Fruit fly (Drosophila melanogaster) whole organism, embryonic: ENCODE data around the gene CG4537.

Source experiments
- Aef1 ChIP-seq: fragments of 200-800 bp; sonication (Bioruptor generic); IDR thresholded peaks from 3 replicates; pipeline ENCODE4 v1.3.6; 2022; ENCODE audit warnings: missing biosample characterization, missing genetic modification characterization
- Atf3 ChIP-seq: fragments of 200-800 bp; sonication (Bioruptor generic); optimal IDR thresholded peaks from 3 replicates; lab custom pipeline; 2016; ENCODE audit warnings: missing biosample characterization, missing genetic modification characterization
- Awh ChIP-seq: fragments of 200-800 bp; sonication (Bioruptor generic); IDR thresholded peaks from 2 replicates; pipeline ENCODE4, ENCODE4 v1.3.6; 2022; ENCODE audit warnings: missing biosample characterization, missing genetic modification characterization
- Bteb2 ChIP-seq: fragments of 200-800 bp; sonication (Bioruptor generic); optimal IDR thresholded peaks from 2 replicates; lab custom pipeline; 2016; ENCODE audit warnings: missing biosample characterization, missing genetic modification characterization
- CG10147 ChIP-seq: fragments of 200-800 bp; sonication (Bioruptor generic); optimal IDR thresholded peaks from 2 replicates; lab custom pipeline; 2019; ENCODE audit warnings: missing biosample characterization, mild to moderate bottlenecking, missing genetic modification characterization, moderate library complexity
- CG10979 ChIP-seq: fragments of 200-800 bp; sonication (Bioruptor generic); optimal IDR thresholded peaks from 2 replicates; lab custom pipeline; 2018; ENCODE audit warnings: missing biosample characterization, mild to moderate bottlenecking, missing genetic modification characterization, moderate library complexity
- CG11093 ChIP-seq: fragments of 200-800 bp; sonication (Bioruptor generic); IDR thresholded peaks from 3 replicates; pipeline ENCODE4 v1.3.6; 2022; ENCODE audit warnings: missing biosample characterization, missing genetic modification characterization
- CG13287 ChIP-seq: fragments of 200-800 bp; sonication (Bioruptor generic); IDR thresholded peaks from 2 replicates; pipeline ENCODE4 v1.3.6; 2022; ENCODE audit warnings: missing biosample characterization, missing genetic modification characterization; ENCODE audit not compliant: partially characterized antibody
- CG13424 ChIP-seq: fragments of 200-800 bp; sonication (Bioruptor generic); optimal IDR thresholded peaks from 2 replicates; lab custom pipeline; 2019; ENCODE audit warnings: missing biosample characterization, mild to moderate bottlenecking, missing genetic modification characterization, moderate library complexity
- CG18476 ChIP-seq: fragments of 200-800 bp; sonication (Bioruptor generic); optimal IDR thresholded peaks from 2 replicates; lab custom pipeline; 2016; ENCODE audit warnings: missing biosample characterization, mild to moderate bottlenecking, missing genetic modification characterization
- CG3726 ChIP-seq: fragments of 200-800 bp; sonication (Bioruptor generic); IDR thresholded peaks from 3 replicates; pipeline ENCODE4, ENCODE4 v1.3.6; 2022; ENCODE audit warnings: missing biosample characterization, missing genetic modification characterization
- CG4328 ChIP-seq: fragments of 200-800 bp; sonication (Bioruptor generic); optimal IDR thresholded peaks from 3 replicates; lab custom pipeline; 2017; ENCODE audit warnings: missing biosample characterization, missing genetic modification reagents, missing genetic modification characterization
- CG4404 ChIP-seq: fragments of 200-800 bp; sonication (Bioruptor generic); IDR thresholded peaks from 2 replicates; pipeline ENCODE4 v1.3.6; 2022; ENCODE audit warnings: missing biosample characterization, missing genetic modification characterization
- CG5180 ChIP-seq: fragments of 200-800 bp; sonication (Bioruptor generic); optimal IDR thresholded peaks from 3 replicates; lab custom pipeline; 2017; ENCODE audit warnings: missing biosample characterization, missing genetic modification characterization, mild to moderate bottlenecking, moderate library complexity, missing genetic modification reagents
- CG6272 ChIP-seq: fragments of 200-800 bp; sonication (Bioruptor generic); IDR thresholded peaks from 2 replicates; pipeline ENCODE4 v1.3.6; 2022; ENCODE audit warnings: missing biosample characterization, missing genetic modification characterization
- CG6654 ChIP-seq: fragments of 200-800 bp; sonication (Bioruptor generic); optimal IDR thresholded peaks from 2 replicates; lab custom pipeline; 2017; ENCODE audit warnings: missing biosample characterization, mild to moderate bottlenecking, missing genetic modification characterization
- CG6689 ChIP-seq: fragments of 200-800 bp; sonication (Bioruptor generic); IDR thresholded peaks from 2 replicates; pipeline ENCODE4 v1.3.6; 2022; ENCODE audit warnings: missing biosample characterization, missing genetic modification characterization
- CG6813 ChIP-seq: fragments of 200-800 bp; sonication (Bioruptor generic); optimal IDR thresholded peaks from 2 replicates; lab custom pipeline; 2017; ENCODE audit warnings: missing biosample characterization, missing genetic modification characterization, mild to moderate bottlenecking, moderate library complexity, missing genetic modification reagents
- CG7357 ChIP-seq: fragments of 200-800 bp; sonication (Bioruptor generic); IDR thresholded peaks from 3 replicates; pipeline ENCODE4 v1.3.6; 2022; ENCODE audit warnings: missing biosample characterization, missing genetic modification characterization
- CG8944 ChIP-seq: fragments of 200-800 bp; sonication (Bioruptor generic); optimal IDR thresholded peaks from 3 replicates; lab custom pipeline; 2016; ENCODE audit warnings: missing biosample characterization, missing genetic modification characterization
- CTCF ChIP-seq: fragments of 200-800 bp; sonication (Bioruptor generic); optimal IDR thresholded peaks from 2 replicates; lab custom pipeline; 2017; ENCODE audit warnings: missing biosample characterization, mild to moderate bottlenecking, missing genetic modification characterization, moderate library complexity
- Dip2 ChIP-seq: fragments of 200-800 bp; sonication (Bioruptor generic); IDR thresholded peaks from 2 replicates; pipeline ENCODE4 v1.3.6; 2022; ENCODE audit warnings: missing biosample characterization, missing genetic modification characterization
- E2f2 ChIP-seq: fragments of 200-800 bp; sonication (Bioruptor generic); IDR thresholded peaks from 2 replicates; pipeline ENCODE4 v1.3.6; 2022; ENCODE audit warnings: missing biosample characterization, missing genetic modification characterization
- Hmx ChIP-seq: fragments of 200-800 bp; sonication (Bioruptor generic); optimal IDR thresholded peaks from 2 replicates; lab custom pipeline; 2016; ENCODE audit warnings: missing biosample characterization, missing genetic modification characterization
- Med ChIP-seq: fragments of 200-800 bp; sonication (Bioruptor generic); peaks from one replicate; lab custom pipeline; 2016; ENCODE audit warnings: missing biosample characterization, missing genetic modification characterization, mild to moderate bottlenecking, inconsistent platforms, moderate library complexity
- NC2α ChIP-seq: fragments of 200-800 bp; sonication (Bioruptor generic); optimal IDR thresholded peaks from 2 replicates; lab custom pipeline; 2016; ENCODE audit warnings: missing biosample characterization, missing genetic modification characterization
- Nf-YB ChIP-seq: fragments of 200-800 bp; sonication (Bioruptor generic); optimal IDR thresholded peaks from 3 replicates; lab custom pipeline; 2019; ENCODE audit warnings: missing biosample characterization, mild to moderate bottlenecking, missing genetic modification characterization, moderate library complexity
- Pdp1 ChIP-seq, 2 experiments: fragments of 200-800 bp; sonication (Bioruptor generic); optimal IDR thresholded peaks; 3 replicates each; lab custom pipeline; 2016; ENCODE audit warnings: missing biosample characterization in 2 of 2, missing genetic modification characterization in 2 of 2, mild to moderate bottlenecking in 1 of 2, moderate library complexity in 1 of 2
- Spps ChIP-seq: fragments of 200-800 bp; sonication (Bioruptor generic); optimal IDR thresholded peaks from 2 replicates; lab custom pipeline; 2018; ENCODE audit warnings: missing biosample characterization, mild to moderate bottlenecking, missing genetic modification characterization
- amos ChIP-seq: fragments of 200-800 bp; sonication (Bioruptor generic); IDR thresholded peaks from 2 replicates; pipeline ENCODE4 v1.3.6; 2022; ENCODE audit warnings: missing biosample characterization, missing genetic modification characterization; ENCODE audit not compliant: partially characterized antibody
- ara ChIP-seq: fragments of 200-800 bp; sonication (Bioruptor generic); IDR thresholded peaks from 2 replicates; pipeline ENCODE4 v1.3.6; 2022; ENCODE audit warnings: missing biosample characterization, missing genetic modification characterization
- ase ChIP-seq: fragments of 200-800 bp; sonication (Bioruptor generic); IDR thresholded peaks from 3 replicates; pipeline ENCODE4 v1.3.6; 2022; ENCODE audit warnings: missing biosample characterization, missing genetic modification characterization
- crc ChIP-seq: fragments of 200-800 bp; sonication (Bioruptor generic); optimal IDR thresholded peaks from 2 replicates; lab custom pipeline; 2016; ENCODE audit warnings: missing biosample characterization, missing genetic modification characterization
- croc ChIP-seq: fragments of 200-800 bp; sonication (Bioruptor generic); conservative IDR thresholded peaks from 3 replicates; pipeline ENCODE4 v1.3.6; 2022; ENCODE audit warnings: missing biosample characterization, missing genetic modification characterization
- dan ChIP-seq: fragments of 200-800 bp; sonication (Bioruptor generic); IDR thresholded peaks from 2 replicates; pipeline ENCODE4 v1.3.6; 2022; ENCODE audit warnings: missing biosample characterization, missing genetic modification characterization
- eyg ChIP-seq: fragments of 200-800 bp; sonication (Bioruptor generic); optimal IDR thresholded peaks from 3 replicates; lab custom pipeline; 2016; ENCODE audit warnings: missing biosample characterization, missing genetic modification characterization
- fd96Cb ChIP-seq: fragments of 200-800 bp; sonication (Bioruptor generic); optimal IDR thresholded peaks from 2 replicates; lab custom pipeline; 2018; ENCODE audit warnings: missing biosample characterization, mild to moderate bottlenecking, missing genetic modification characterization, moderate library complexity
- gem ChIP-seq: fragments of 200-800 bp; sonication (Bioruptor generic); optimal IDR thresholded peaks from 2 replicates; lab custom pipeline; 2019; ENCODE audit warnings: missing biosample characterization, mild to moderate bottlenecking, missing genetic modification characterization, moderate library complexity
- inv ChIP-seq: fragments of 200-800 bp; sonication (Bioruptor generic); IDR thresholded peaks from 2 replicates; pipeline ENCODE4 v1.3.6; 2022; ENCODE audit warnings: missing biosample characterization, missing genetic modification characterization; ENCODE audit not compliant: partially characterized antibody
- lilli ChIP-seq: fragments of 200-800 bp; sonication (Bioruptor generic); optimal IDR thresholded peaks from 3 replicates; lab custom pipeline; 2016; ENCODE audit warnings: missing biosample characterization, missing genetic modification characterization
- nerfin-2 ChIP-seq: fragments of 200-800 bp; sonication (Bioruptor generic); IDR thresholded peaks from 2 replicates; pipeline ENCODE4 v1.3.6; 2022; ENCODE audit warnings: missing biosample characterization, missing genetic modification characterization; ENCODE audit not compliant: partially characterized antibody
- pb ChIP-seq: fragments of 200-800 bp; sonication (Bioruptor generic); optimal IDR thresholded peaks from 3 replicates; lab custom pipeline; 2016; ENCODE audit warnings: missing biosample characterization, missing genetic modification characterization
- ro ChIP-seq: fragments of 200-800 bp; sonication (Bioruptor generic); IDR thresholded peaks from 2 replicates; pipeline ENCODE4 v1.3.6; 2022; ENCODE audit warnings: missing biosample characterization, missing genetic modification characterization
- shn ChIP-seq: fragments of 200-800 bp; sonication (Bioruptor generic); optimal IDR thresholded peaks from 3 replicates; lab custom pipeline; 2016; ENCODE audit warnings: missing biosample characterization, missing genetic modification characterization
- slou ChIP-seq: fragments of 200-800 bp; sonication (Bioruptor generic); optimal IDR thresholded peaks from 3 replicates; lab custom pipeline; 2016; ENCODE audit warnings: missing biosample characterization, missing genetic modification characterization
- ssp ChIP-seq: fragments of 200-800 bp; sonication (Bioruptor generic); IDR thresholded peaks from 2 replicates; pipeline ENCODE4 v1.3.6; 2022; ENCODE audit warnings: missing biosample characterization, missing genetic modification characterization
- stwl ChIP-seq: fragments of 200-800 bp; sonication (Bioruptor generic); optimal IDR thresholded peaks from 3 replicates; lab custom pipeline; 2018; ENCODE audit warnings: missing biosample characterization, mild to moderate bottlenecking, missing genetic modification characterization, moderate library complexity
- vnd ChIP-seq: fragments of 200-800 bp; sonication (Bioruptor generic); IDR thresholded peaks from 3 replicates; pipeline ENCODE4 v1.3.6; 2022; ENCODE audit warnings: missing biosample characterization, missing genetic modification characterization; ENCODE audit not compliant: partially characterized antibody

Gene CG4537

dm6 chr2L:9918020-9918959, 27.6 kb downstream of the CG4537 start, which contains the start of the genes CG5885 and CG4598:
Gene CG5885 (minus strand): TSS chr2L:9918330.
Gene CG4598 (plus strand): TSS chr2L:9918618.
- TF ChIP-seq Med (GFP tag; lab: Kevin White, UChicago) (peak; percentile 85), croc (0 out of 3 replicates have a peak, but pooled peaks have one; percentile 25), CG6654 (no peak), amos (GFP tag; lab: Robert Waterston, UW) (peak; percentile 85), fd96Cb (tag; lab: Kevin White, UChicago) (peak; percentile 48), CG6813 (peak; percentile 23), stwl (peak; percentile 71), ase (GFP tag; lab: Robert Waterston, UW) (peak; percentile 44; the same call in 1 of the 3 replicates), CG13287 (GFP tag; lab: Robert Waterston, UW) (peak; percentile 80), CG10147 (GFP tag; lab: Kevin White, UChicago) (peak; percentile 25), dan (no peak), lilli (GFP tag; lab: Kevin White, UChicago) (peak; percentile 80), Bteb2 (GFP tag; lab: Kevin White, UChicago) (peak; percentile 15), CG13424 (peak; percentile 78), CG4328 (GFP tag; lab: Kevin White, UChicago) (peak; percentile 50), Pdp1 (GFP tag; optimal IDR thresholded peaks at IDR 0.05; lab: Kevin White, UChicago) (peak; percentile 16 to 68), Awh (GFP tag; lab: Robert Waterston, UW) (peak; percentile 78), eyg (GFP tag; lab: Kevin White, UChicago) (no peak), CG18476 (no peak), ara (GFP tag; lab: Robert Waterston, UW) (peak; percentile 35; the same call in 1 of the 2 replicates), crc (GFP tag; lab: Kevin White, UChicago) (peak; percentile 22), pb (GFP tag; lab: Kevin White, UChicago) (no peak), CG6689 (GFP tag; lab: Robert Waterston, UW) (peak; percentile 43; the same call in 1 of the 2 replicates), Hmx (peak; percentile 7), Atf3 (GFP tag; lab: Kevin White, UChicago) (peak; percentile 27), Spps (tag; lab: Kevin White, UChicago) (no peak), CG8944 (GFP tag; lab: Kevin White, UChicago) (peak; percentile 9), shn (peak; percentile 9), ro (GFP tag; lab: Robert Waterston, UW) (no peak), NC2α (GFP tag; lab: Kevin White, UChicago) (no peak), CG7357 (GFP tag; lab: Robert Waterston, UW) (no peak), E2f2 (GFP tag; lab: Robert Waterston, UW) (peak; percentile 95), CG4404 (GFP tag; lab: Robert Waterston, UW) (no peak), ssp (peak; percentile 39; the same call in 1 of the 2 replicates), vnd (GFP tag; lab: Robert Waterston, UW) (peak; percentile 72), Dip2 (GFP tag; lab: Robert Waterston, UW) (no peak), CG11093 (no peak), CG3726 (GFP tag; lab: Robert Waterston, UW) (0 out of 3 replicates have a peak, but pooled peaks have one; percentile 45), nerfin-2 (GFP tag; lab: Robert Waterston, UW) (peak; percentile 69; the same call in 1 of the 2 replicates), inv (GFP tag; lab: Robert Waterston, UW) (peak; percentile 58), CG10979 (tag; lab: Kevin White, UChicago) (peak; percentile 58), CTCF (GFP tag; lab: Kevin White, UChicago) (no peak), CG5180 (GFP tag; lab: Kevin White, UChicago) (peak; percentile 48), gem (tag; lab: Kevin White, UChicago) (peak; percentile 87), Aef1 (GFP tag; lab: Robert Waterston, UW) (peak; percentile 43; the same call in 2 of the 3 replicates), slou (GFP tag; lab: Kevin White, UChicago) (peak; percentile 12), CG6272 (GFP tag; lab: Robert Waterston, UW) (no peak; the same call in 1 of the 2 replicates), Nf-YB (GFP tag; lab: Kevin White, UChicago) (peak; percentile 42)
